Worm (Caenorhabditis elegans) whole organism, L3 larva: ENCODE measurements around the gene T05C1.1.

Source experiments
- ZK546.5 ChIP-seq: sonication (generic microtip); optimal IDR thresholded peaks from 2 replicates; lab custom pipeline; 2017; ENCODE audit warnings: missing biosample characterization, missing genetic modification characterization
- ceh-16 ChIP-seq: sonication (generic microtip); optimal IDR thresholded peaks from 2 replicates; lab custom pipeline; 2017; ENCODE audit warnings: missing biosample characterization, missing genetic modification characterization
- ceh-82 ChIP-seq: fragments of 150-350 bp; optimal IDR thresholded peaks from 2 replicates; lab custom pipeline; 2014; ENCODE audit warnings: missing biosample characterization, missing genetic modification characterization
- daf-12 ChIP-seq: fragments of 150-350 bp; optimal IDR thresholded peaks from 2 replicates; lab custom pipeline; 2014; ENCODE audit warnings: missing biosample characterization, missing genetic modification reagents, missing genetic modification characterization
- egl-27 ChIP-seq: sonication (generic microtip); optimal IDR thresholded peaks from 4 replicates; lab custom pipeline; 2017; ENCODE audit warnings: missing biosample characterization, missing genetic modification reagents, missing genetic modification characterization
- egl-5 ChIP-seq: fragments of 150-350 bp; optimal IDR thresholded peaks from 2 replicates; lab custom pipeline; 2017; ENCODE audit warnings: missing biosample characterization, missing genetic modification reagents, missing genetic modification characterization, inconsistent platforms
- elt-1 ChIP-seq: fragments of 150-350 bp; optimal IDR thresholded peaks from 2 replicates; lab custom pipeline; 2014; ENCODE audit warnings: missing biosample characterization, missing genetic modification characterization
- elt-2 ChIP-seq: sonication (generic microtip); optimal IDR thresholded peaks from 2 replicates; lab custom pipeline; 2016; ENCODE audit warnings: missing genetic modification reagents, mild to moderate bottlenecking, missing genetic modification characterization, missing compliant biosample characterization
- fkh-10 ChIP-seq: sonication (generic microtip); optimal IDR thresholded peaks from 2 replicates; lab custom pipeline; 2017; ENCODE audit warnings: missing biosample characterization, missing genetic modification reagents, missing genetic modification characterization
- fkh-2 ChIP-seq: fragments of 150-350 bp; optimal IDR thresholded peaks from 2 replicates; lab custom pipeline; 2014; ENCODE audit warnings: missing biosample characterization, missing genetic modification reagents, missing genetic modification characterization
- lin-15B ChIP-seq: fragments of 150-350 bp; optimal IDR thresholded peaks from 2 replicates; lab custom pipeline; 2014; ENCODE audit warnings: missing biosample characterization, missing genetic modification characterization
- lin-39 ChIP-seq: fragments of 150-350 bp; optimal IDR thresholded peaks from 2 replicates; lab custom pipeline; 2018; ENCODE audit warnings: missing biosample characterization, missing genetic modification reagents, missing genetic modification characterization
- lsy-12 ChIP-seq: sonication (generic microtip); optimal IDR thresholded peaks from 2 replicates; lab custom pipeline; 2016; ENCODE audit warnings: mild to moderate bottlenecking, missing genetic modification characterization, missing compliant biosample characterization
- mdl-1 ChIP-seq: fragments of 150-350 bp; optimal IDR thresholded peaks from 2 replicates; lab custom pipeline; 2014; ENCODE audit warnings: missing biosample characterization, missing genetic modification characterization
- nfya-1 ChIP-seq: sonication (generic microtip); optimal IDR thresholded peaks from 2 replicates; lab custom pipeline; 2017; ENCODE audit warnings: missing genetic modification characterization, mild to moderate bottlenecking, missing compliant biosample characterization, antibody characterized with exemption, moderate library complexity; ENCODE audit not compliant: insufficient read depth
- nhr-11 ChIP-seq: fragments of 150-350 bp; optimal IDR thresholded peaks from 2 replicates; lab custom pipeline; 2014; ENCODE audit warnings: missing biosample characterization, missing genetic modification characterization
- nhr-23 ChIP-seq: fragments of 150-350 bp; optimal IDR thresholded peaks from 2 replicates; lab custom pipeline; 2014; ENCODE audit warnings: missing biosample characterization, missing genetic modification reagents, missing genetic modification characterization
- nhr-237 ChIP-seq: fragments of 150-350 bp; optimal IDR thresholded peaks from 2 replicates; lab custom pipeline; 2014; ENCODE audit warnings: missing biosample characterization, missing genetic modification characterization
- nhr-25 ChIP-seq: sonication (generic microtip); optimal IDR thresholded peaks from 2 replicates; lab custom pipeline; 2017; ENCODE audit warnings: missing biosample characterization, missing genetic modification characterization
- nhr-76 ChIP-seq: fragments of 150-350 bp; sonication (generic microtip); optimal IDR thresholded peaks from 5 replicates; lab custom pipeline; 2014; ENCODE audit warnings: missing biosample characterization, missing genetic modification characterization
- nhr-77 ChIP-seq: fragments of 150-350 bp; optimal IDR thresholded peaks from 2 replicates; lab custom pipeline; 2014; ENCODE audit warnings: missing biosample characterization, missing genetic modification characterization
- pha-4 ChIP-seq: fragments of 150-350 bp; optimal IDR thresholded peaks from 2 replicates; lab custom pipeline; 2014; ENCODE audit warnings: missing biosample characterization, missing genetic modification reagents, missing genetic modification characterization
- pqm-1 ChIP-seq: fragments of 150-350 bp; optimal IDR thresholded peaks from 2 replicates; lab custom pipeline; 2017; ENCODE audit warnings: missing biosample characterization, missing genetic modification characterization, inconsistent platforms
- sea-2 ChIP-seq: fragments of 150-350 bp; sonication (generic microtip); optimal IDR thresholded peaks from 4 replicates; lab custom pipeline; 2014; ENCODE audit warnings: missing biosample characterization, missing genetic modification reagents, missing genetic modification characterization
- zag-1 ChIP-seq: fragments of 150-350 bp; optimal IDR thresholded peaks from 2 replicates; lab custom pipeline; 2014; ENCODE audit warnings: missing biosample characterization, missing genetic modification characterization

The T05C1.1 gene

ce11 chrII:4507669-4508068 lies 29.3 kb downstream of the T05C1.1 start:
- peak; percentile 94 for TF ChIP-seq pha-4 (tag; lab: Kevin White, UChicago)
- TF ChIP-seq nhr-76 (tag; lab: Kevin White, UChicago), result no peak
- peak; percentile 63 for TF ChIP-seq pqm-1 (tag; lab: Kevin White, UChicago)
- no peak for TF ChIP-seq nhr-25
- TF ChIP-seq elt-2 (tag; lab: Kevin White, UChicago), result peak; percentile 60
- TF ChIP-seq nfya-1 (tag; lab: Kevin White, UChicago), result peak; percentile 12

DNA sequence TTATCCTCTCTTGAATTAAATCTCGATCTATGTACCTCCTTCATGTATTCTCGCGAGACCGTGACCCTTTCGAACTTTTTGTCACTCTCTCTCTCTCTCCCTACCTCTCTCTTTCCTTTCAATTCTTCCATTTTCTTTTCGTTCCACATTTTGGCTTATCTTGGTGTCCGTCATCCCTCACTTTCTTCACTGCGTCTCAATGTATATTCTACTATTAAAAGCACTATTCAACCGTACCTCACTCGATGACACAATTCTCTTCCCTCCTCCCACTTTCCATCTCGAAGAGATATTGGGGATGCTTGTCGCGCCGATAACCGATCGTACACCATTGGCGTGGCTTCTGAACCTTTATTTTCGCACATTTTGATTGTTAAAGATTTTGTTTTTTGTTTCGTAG lies 32.3 kb downstream of the T05C1.1 start:
- peak; percentile 7 for TF ChIP-seq nhr-23
- no peak for TF ChIP-seq elt-1 (tag; lab: Kevin White, UChicago)
- no peak for TF ChIP-seq egl-27

DNA sequence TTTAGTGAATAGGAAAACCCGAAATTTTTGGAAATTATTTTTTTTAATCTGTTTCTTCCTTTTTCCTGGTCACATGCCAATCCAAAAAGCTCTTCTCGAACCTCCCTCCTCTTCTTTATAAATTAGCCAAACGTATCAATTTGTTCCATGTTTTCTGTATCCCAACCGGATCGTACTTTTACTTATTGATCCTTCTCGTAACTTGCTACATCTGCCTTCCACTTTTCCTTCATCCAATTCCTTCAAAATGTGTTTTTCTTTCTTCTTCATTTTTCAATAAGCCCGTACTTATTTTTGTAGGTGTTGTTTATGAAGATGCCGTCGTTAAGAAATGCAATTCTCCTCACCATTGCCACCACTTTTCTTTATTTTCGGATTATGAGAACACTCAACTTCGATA lies 33.5 kb downstream of the T05C1.1 start, which contains the start of gene cyp-23A1:
Gene cyp-23A1 (plus strand): TSS at position 301 of the 400 bp plus-strand sequence.
- TF ChIP-seq lin-39 (tag; lab: Kevin White, UChicago) (no peak), lin-15B (no peak), ceh-82 (tag; lab: Kevin White, UChicago) (no peak), fkh-10 (GFP tag; lab: Kevin White, UChicago) (no peak), nhr-76 (tag; lab: Kevin White, UChicago) (no peak), ceh-16 (tag; lab: Kevin White, UChicago) (no peak), nhr-237 (tag; lab: Kevin White, UChicago) (no peak)

- TF ChIP-seq ceh-82 (tag; lab: Kevin White, UChicago), result no peak
- TF ChIP-seq pqm-1 (tag; lab: Kevin White, UChicago), result no peak
- no peak for TF ChIP-seq nfya-1 (tag; lab: Kevin White, UChicago)
- TF ChIP-seq nhr-11 (tag; lab: Kevin White, UChicago), result no peak
- TF ChIP-seq elt-1 (tag; lab: Kevin White, UChicago), result no peak
- no peak for TF ChIP-seq lsy-12 (tag; lab: Kevin White, UChicago)
- TF ChIP-seq sea-2 (GFP tag; lab: Kevin White, UChicago), result no peak
- no peak for TF ChIP-seq elt-2 (tag; lab: Kevin White, UChicago)
- no peak for TF ChIP-seq nhr-77 (tag; lab: Kevin White, UChicago)
- TF ChIP-seq lin-39 (tag; lab: Kevin White, UChicago), result no peak
- TF ChIP-seq lin-15B, result no peak
- TF ChIP-seq, all 47 proteins: peak for 0
Measured at ce11 chrII:4516291-4516690, 37.9 kb downstream of the T05C1.1 start.

ce11 chrII:4517254-4517653 lies 38.9 kb downstream of the T05C1.1 start:
- TF ChIP-seq egl-27 (no peak), egl-5 (tag; lab: Kevin White, UChicago) (no peak), mdl-1 (no peak), zag-1 (no peak), lsy-12 (tag; lab: Kevin White, UChicago) (no peak), fkh-2 (tag; lab: Kevin White, UChicago) (no peak), ceh-82 (tag; lab: Kevin White, UChicago) (no peak), lin-15B (no peak)

- TF ChIP-seq lin-39 (tag; lab: Kevin White, UChicago) (peak; percentile 55), nfya-1 (tag; lab: Kevin White, UChicago) (peak; percentile 72), daf-12 (tag; lab: Kevin White, UChicago) (no peak), egl-5 (tag; lab: Kevin White, UChicago) (peak; percentile 72)
Measured at ce11 chrII:4518300-4518907, 40.0 kb downstream of the T05C1.1 start, which contains the start of gene hlh-1. Gene hlh-1 (plus strand): TSS chrII:4518574.

ce11 chrII:4519976-4520594 lies 41.7 kb downstream of the T05C1.1 start:
- TF ChIP-seq nhr-11 (tag; lab: Kevin White, UChicago), result peak; percentile 58
- TF ChIP-seq ZK546.5 (tag; lab: Kevin White, UChicago), result no peak
- TF ChIP-seq egl-27, result no peak
